Fruit fly (Drosophila melanogaster) whole organism, embryonic: ENCODE data around the gene Ada1-2.

Experiments
- Awh ChIP-seq: fragments of 200-800 bp; sonication (Bioruptor generic); IDR thresholded peaks from 2 replicates; pipeline ENCODE4, ENCODE4 v1.3.6; 2022; ENCODE audit warnings: missing biosample characterization, missing genetic modification characterization
- Blimp-1 ChIP-seq: fragments of 200-800 bp; sonication (Bioruptor generic); optimal IDR thresholded peaks from 3 replicates; lab custom pipeline; 2018; ENCODE audit warnings: missing biosample characterization, missing genetic modification characterization, mild to moderate bottlenecking, moderate library complexity, missing genetic modification reagents
- CG11085 ChIP-seq: fragments of 200-800 bp; sonication (Bioruptor generic); IDR thresholded peaks from 2 replicates; pipeline ENCODE4 v1.3.6; 2022; ENCODE audit warnings: missing biosample characterization, missing genetic modification characterization
- CG1233 ChIP-seq: fragments of 200-800 bp; sonication (Bioruptor generic); optimal IDR thresholded peaks from 4 replicates; lab custom pipeline; 2018; ENCODE audit warnings: missing biosample characterization, mild to moderate bottlenecking, missing genetic modification characterization
- CG1603 ChIP-seq: fragments of 200-800 bp; sonication (Bioruptor generic); optimal IDR thresholded peaks from 2 replicates; lab custom pipeline; 2019; ENCODE audit warnings: missing biosample characterization, mild to moderate bottlenecking, missing genetic modification characterization, moderate library complexity
- CG16863 ChIP-seq: fragments of 200-800 bp; sonication (Bioruptor generic); optimal IDR thresholded peaks from 3 replicates; lab custom pipeline; 2016; ENCODE audit warnings: missing biosample characterization, missing genetic modification characterization
- CG18599 ChIP-seq: fragments of 200-800 bp; sonication (Bioruptor generic); optimal IDR thresholded peaks from 3 replicates; lab custom pipeline; 2017; ENCODE audit warnings: missing biosample characterization, missing genetic modification characterization, mild to moderate bottlenecking, moderate library complexity, missing genetic modification reagents
- CG2889 ChIP-seq: fragments of 200-800 bp; sonication (Bioruptor generic); IDR thresholded peaks from 3 replicates; pipeline ENCODE4 v1.3.6; 2022; ENCODE audit warnings: missing biosample characterization, missing genetic modification characterization
- CG30020 ChIP-seq: fragments of 200-800 bp; optimal IDR thresholded peaks from 2 replicates; lab custom pipeline; 2019; ENCODE audit warnings: missing biosample characterization, mild to moderate bottlenecking, missing genetic modification characterization, moderate library complexity
- CG31224 ChIP-seq: fragments of 200-800 bp; sonication (Bioruptor generic); IDR thresholded peaks from 2 replicates; pipeline ENCODE4 v1.3.6; 2022; ENCODE audit warnings: missing biosample characterization, missing genetic modification characterization
- CG31365 ChIP-seq: fragments of 200-800 bp; sonication (Bioruptor generic); optimal IDR thresholded peaks from 2 replicates; lab custom pipeline; 2018; ENCODE audit warnings: missing biosample characterization, mild to moderate bottlenecking, missing genetic modification characterization
- CG31388 ChIP-seq: fragments of 200-800 bp; sonication (Bioruptor generic); optimal IDR thresholded peaks from 2 replicates; lab custom pipeline; 2016; ENCODE audit warnings: missing biosample characterization, missing genetic modification characterization
- CG6175 ChIP-seq: fragments of 200-800 bp; sonication (Bioruptor generic); IDR thresholded peaks from 3 replicates; pipeline ENCODE4 v1.3.6; 2022; ENCODE audit warnings: missing biosample characterization, missing genetic modification characterization
- CG9437 ChIP-seq: fragments of 200-800 bp; sonication (Bioruptor generic); optimal IDR thresholded peaks from 2 replicates; lab custom pipeline; 2018; ENCODE audit warnings: missing biosample characterization, mild to moderate bottlenecking, missing genetic modification characterization
- CG9932 ChIP-seq: fragments of 200-800 bp; sonication (Bioruptor generic); IDR thresholded peaks from 2 replicates; pipeline ENCODE4 v1.3.6; 2022; ENCODE audit warnings: missing biosample characterization, missing genetic modification characterization
- CoRest ChIP-seq: fragments of 200-800 bp; sonication (Bioruptor generic); optimal IDR thresholded peaks from 3 replicates; lab custom pipeline; 2018; ENCODE audit warnings: missing biosample characterization, mild to moderate bottlenecking, missing genetic modification characterization, moderate library complexity
- Deaf1 ChIP-seq: fragments of 200-800 bp; optimal IDR thresholded peaks from 3 replicates; lab custom pipeline; 2019; ENCODE audit warnings: missing biosample characterization, mild to moderate bottlenecking, missing genetic modification characterization, moderate library complexity
- ERR ChIP-seq: fragments of 200-800 bp; sonication (Bioruptor generic); optimal IDR thresholded peaks from 2 replicates; lab custom pipeline; 2016; ENCODE audit warnings: missing biosample characterization, missing genetic modification characterization
- Eip74EF ChIP-seq, 2 experiments: fragments of 200-800 bp in 1 of 2; fragments of >200 bp in 1 of 2; sonication (Bioruptor generic) in 1 of 2; optimal IDR thresholded peaks; 2 replicates each; lab custom pipeline; 2017 to 2019; ENCODE audit warnings: missing biosample characterization in 2 of 2, missing genetic modification characterization in 2 of 2, mild to moderate bottlenecking in 1 of 2, moderate library complexity in 1 of 2
- HLH3B ChIP-seq: fragments of 200-800 bp; sonication (Bioruptor generic); IDR thresholded peaks from 2 replicates; pipeline ENCODE4 v1.3.6; 2022; ENCODE audit warnings: missing biosample characterization, missing genetic modification characterization
- NFAT ChIP-seq: fragments of 200-800 bp; sonication (Bioruptor generic); IDR thresholded peaks from 2 replicates; pipeline ENCODE4 v1.3.6; 2022; ENCODE audit warnings: missing biosample characterization, missing genetic modification characterization
- NK7.1 ChIP-seq: fragments of 200-800 bp; sonication (Bioruptor generic); optimal IDR thresholded peaks from 3 replicates; lab custom pipeline; 2016; ENCODE audit warnings: missing biosample characterization, missing genetic modification characterization
- Oaz ChIP-seq: fragments of 200-800 bp; sonication (Bioruptor generic); IDR thresholded peaks from 2 replicates; pipeline ENCODE4 v1.3.6; 2022; ENCODE audit warnings: missing biosample characterization, missing genetic modification characterization
- Vsx1 ChIP-seq: fragments of 200-800 bp; sonication (Bioruptor generic); optimal IDR thresholded peaks from 2 replicates; lab custom pipeline; 2017; ENCODE audit warnings: missing biosample characterization, mild to moderate bottlenecking, missing genetic modification characterization, missing genetic modification reagents
- cato ChIP-seq: fragments of 200-800 bp; sonication (Bioruptor generic); optimal IDR thresholded peaks from 2 replicates; lab custom pipeline; 2016; ENCODE audit warnings: missing biosample characterization, missing genetic modification characterization, borderline replicate concordance
- caup ChIP-seq: fragments of 200-800 bp; sonication (Bioruptor generic); optimal IDR thresholded peaks from 3 replicates; lab custom pipeline; 2017; ENCODE audit warnings: missing biosample characterization, mild to moderate bottlenecking, missing genetic modification characterization, moderate library complexity; ENCODE audit not compliant: severe bottlenecking
- chm ChIP-seq: fragments of 200-800 bp; sonication (Bioruptor generic); IDR thresholded peaks from 2 replicates; pipeline ENCODE4 v1.3.6; 2022; ENCODE audit warnings: missing biosample characterization, missing genetic modification characterization
- chn ChIP-seq: fragments of 200-800 bp; sonication (Bioruptor generic); optimal IDR thresholded peaks from 2 replicates; lab custom pipeline; 2016; ENCODE audit warnings: missing biosample characterization, missing genetic modification characterization
- crol ChIP-seq: fragments of 200-800 bp; sonication (Bioruptor generic); IDR thresholded peaks from 2 replicates; pipeline ENCODE4 v1.3.6; 2022; ENCODE audit warnings: missing biosample characterization, missing genetic modification characterization
- danr ChIP-seq: fragments of 200-800 bp; sonication (Bioruptor generic); IDR thresholded peaks from 2 replicates; pipeline ENCODE4 v1.3.6; 2022; ENCODE audit warnings: missing biosample characterization, missing genetic modification characterization
- disco-r ChIP-seq: fragments of 200-800 bp; sonication (Bioruptor generic); optimal IDR thresholded peaks from 2 replicates; lab custom pipeline; 2016; ENCODE audit warnings: missing biosample characterization, missing genetic modification characterization
- dm ChIP-seq: fragments of 200-800 bp; sonication (Bioruptor generic); optimal IDR thresholded peaks from 3 replicates; lab custom pipeline; 2016; ENCODE audit warnings: missing biosample characterization, missing genetic modification characterization
- fru ChIP-seq: fragments of >200 bp; optimal IDR thresholded peaks from 2 replicates; lab custom pipeline; 2017
- fu2 ChIP-seq: fragments of 200-800 bp; sonication (Bioruptor generic); optimal IDR thresholded peaks from 2 replicates; lab custom pipeline; 2016; ENCODE audit warnings: missing biosample characterization, missing genetic modification characterization
- grau ChIP-seq: fragments of 200-800 bp; optimal IDR thresholded peaks from 3 replicates; lab custom pipeline; 2019; ENCODE audit warnings: missing biosample characterization, mild to moderate bottlenecking, missing genetic modification characterization, moderate library complexity
- ken ChIP-seq: fragments of 200-800 bp; sonication (Bioruptor generic); IDR thresholded peaks from 3 replicates; pipeline ENCODE4 v1.3.6; 2022; ENCODE audit warnings: missing biosample characterization, missing genetic modification characterization
- lilli ChIP-seq: fragments of 200-800 bp; sonication (Bioruptor generic); optimal IDR thresholded peaks from 3 replicates; lab custom pipeline; 2016; ENCODE audit warnings: missing biosample characterization, missing genetic modification characterization
- mam ChIP-seq: fragments of 200-800 bp; sonication (Bioruptor generic); optimal IDR thresholded peaks from 3 replicates; lab custom pipeline; 2016; ENCODE audit warnings: missing biosample characterization, missing genetic modification characterization
- mld ChIP-seq: fragments of 200-800 bp; sonication (Bioruptor generic); IDR thresholded peaks from 3 replicates; pipeline ENCODE4 v1.3.6; 2022; ENCODE audit warnings: missing biosample characterization, missing genetic modification characterization; ENCODE audit not compliant: partially characterized antibody
- nau ChIP-seq: fragments of 200-800 bp; sonication (Bioruptor generic); optimal IDR thresholded peaks from 3 replicates; lab custom pipeline; 2017; ENCODE audit warnings: missing biosample characterization, mild to moderate bottlenecking, missing genetic modification characterization, missing genetic modification reagents
- p53 ChIP-seq: fragments of 200-800 bp; sonication (Bioruptor generic); optimal IDR thresholded peaks from 2 replicates; lab custom pipeline; 2016; ENCODE audit warnings: missing biosample characterization, missing genetic modification characterization
- pan ChIP-seq, 4 experiments: fragments of >200 bp in 3 of 4; fragments of 200-800 bp in 1 of 4; sonication (Bioruptor generic) in 1 of 4; optimal IDR thresholded peaks in 3 of 4; IDR thresholded peaks in 1 of 4; 2 replicates each; pipeline versions ENCODE4 v1.3.6 to Lab custom; 2017 to 2022; ENCODE audit warnings: missing biosample characterization in 2 of 4, missing genetic modification characterization in 2 of 4, mixed read lengths in 1 of 4
- pzg ChIP-seq: fragments of 200-800 bp; sonication (Bioruptor generic); optimal IDR thresholded peaks from 3 replicates; lab custom pipeline; 2018; ENCODE audit warnings: missing biosample characterization, mild to moderate bottlenecking, missing genetic modification characterization, moderate library complexity
- tap ChIP-seq: fragments of 200-800 bp; optimal IDR thresholded peaks from 3 replicates; lab custom pipeline; 2019; ENCODE audit warnings: missing biosample characterization, mild to moderate bottlenecking, missing genetic modification characterization, moderate library complexity
- tin ChIP-seq: fragments of 200-800 bp; sonication (Bioruptor generic); optimal IDR thresholded peaks from 3 replicates; lab custom pipeline; 2016; ENCODE audit warnings: missing biosample characterization, missing genetic modification characterization
- tna ChIP-seq: fragments of 200-800 bp; sonication (Bioruptor generic); IDR thresholded peaks from 2 replicates; pipeline ENCODE4 v1.3.6; 2022; ENCODE audit warnings: missing biosample characterization, missing genetic modification characterization; ENCODE audit not compliant: partially characterized antibody
- ttk ChIP-seq: fragments of 200-800 bp; sonication (Bioruptor generic); IDR thresholded peaks from 2 replicates; pipeline ENCODE4 v2.1.2; 2022; ENCODE audit warnings: missing biosample characterization, missing genetic modification characterization
- wor ChIP-seq: fragments of 200-800 bp; sonication (Bioruptor generic); IDR thresholded peaks from 2 replicates; pipeline ENCODE4 v1.3.6; 2022; ENCODE audit warnings: missing biosample characterization, missing genetic modification characterization

Gene Ada1-2

DNA sequence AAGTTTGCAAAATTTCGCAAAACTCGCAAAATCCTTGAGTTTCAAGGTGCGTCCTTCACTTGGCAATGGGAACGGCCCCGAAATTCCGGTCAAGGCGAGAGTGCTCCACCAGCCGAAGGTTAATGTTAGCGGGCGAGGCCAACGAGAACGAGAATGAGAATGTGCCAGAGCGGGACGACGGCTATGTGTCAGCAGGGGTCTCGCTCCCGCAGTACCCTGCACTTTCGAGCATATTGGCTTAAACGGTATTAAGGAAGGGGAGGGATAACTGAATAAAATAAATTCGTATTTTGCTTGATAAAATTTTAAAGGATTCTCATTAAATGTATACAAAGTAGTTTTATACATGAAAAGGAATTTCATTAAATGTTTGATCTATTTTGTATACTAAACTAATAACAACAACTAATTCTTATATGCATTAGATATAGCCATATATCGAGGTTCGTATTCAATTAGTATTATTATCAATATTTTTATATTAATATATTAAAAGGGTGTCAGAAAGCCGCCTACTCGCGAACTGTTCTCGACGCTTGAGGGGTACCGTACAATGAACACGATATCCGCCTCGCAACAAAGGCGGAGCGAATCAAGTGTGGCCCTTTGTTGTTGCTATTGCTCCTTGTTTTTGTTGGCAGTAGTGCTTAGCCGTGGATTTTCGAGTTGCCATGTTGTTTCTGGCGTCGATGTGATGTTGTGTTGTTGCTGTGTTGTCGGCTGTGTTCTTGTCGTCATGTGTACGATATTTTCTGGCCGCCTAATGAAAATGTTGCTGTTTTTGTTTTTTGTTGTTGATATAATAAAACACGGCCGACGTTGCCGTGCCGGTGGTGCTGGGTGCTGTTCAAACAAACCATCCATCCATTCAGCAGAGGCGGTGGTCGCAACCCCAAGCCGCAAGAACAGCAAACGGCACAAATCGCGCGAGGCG is 14.0 kb downstream of the Ada1-2 start (continued):
- TF ChIP-seq cato (peak; percentile 90), CG31388 (GFP tag; lab: Kevin White, UChicago) (peak; percentile 79), CG18599 (GFP tag; lab: Kevin White, UChicago) (peak; percentile 96), CG6175 (GFP tag; lab: Robert Waterston, UW) (no peak), CG31365 (no peak), pzg (GFP tag; lab: Kevin White, UChicago) (no peak), Deaf1 (peak; percentile 77), CG2889 (GFP tag; lab: Robert Waterston, UW) (no peak), Vsx1 (GFP tag; lab: Kevin White, UChicago) (peak; percentile 85), dm (GFP tag; lab: Kevin White, UChicago) (peak; percentile 45), disco-r (GFP tag; lab: Kevin White, UChicago) (peak; percentile 18), NK7.1 (peak; percentile 18), chm (GFP tag; lab: Robert Waterston, UW) (no peak), ken (GFP tag; lab: Robert Waterston, UW) (no peak), chn (GFP tag; lab: Kevin White, UChicago) (peak; percentile 72), nau (GFP tag; lab: Kevin White, UChicago) (peak; percentile 50), tna (GFP tag; lab: Robert Waterston, UW) (no peak), Awh (GFP tag; lab: Robert Waterston, UW) (no peak), danr (no peak), CG11085 (GFP tag; lab: Robert Waterston, UW) (no peak), mld (no peak), wor (no peak), caup (peak; percentile 94), fu2 (GFP tag; lab: Kevin White, UChicago) (peak; percentile 22), ttk (GFP tag; lab: Robert Waterston, UW) (no peak), tin (GFP tag; lab: Kevin White, UChicago) (peak; percentile 87), crol (GFP tag; lab: Robert Waterston, UW) (no peak), fru (lab: Kevin White, UChicago) (no peak), lilli (GFP tag; lab: Kevin White, UChicago) (peak; percentile 83), Blimp-1 (peak; percentile 91), grau (tag; lab: Kevin White, UChicago) (peak; percentile 97), CG30020 (tag; lab: Kevin White, UChicago) (peak; percentile 84), ERR (GFP tag; lab: Kevin White, UChicago) (peak; percentile 82), CG1233 (GFP tag; lab: Kevin White, UChicago) (peak; percentile 95), CoRest (tag; lab: Kevin White, UChicago) (peak; percentile 99), pan (optimal IDR thresholded peaks at IDR 0.05; lab: Kevin White, UChicago) (peak in 1 of 2 experiments; percentile 79), pan (GFP tag; optimal IDR thresholded peaks at IDR 0.05 in 1 of 2, IDR thresholded peaks at IDR 0.05 in 1 of 2) (peak in 1 of 2 experiments; percentile 69), CG16863 (GFP tag; lab: Kevin White, UChicago) (peak; percentile 71), HLH3B (GFP tag; lab: Robert Waterston, UW) (no peak), p53 (no peak), mam (GFP tag; lab: Kevin White, UChicago) (peak; percentile 69), CG31224 (no peak), CG1603 (tag; lab: Kevin White, UChicago) (peak; percentile 58), CG9932 (GFP tag; lab: Robert Waterston, UW) (no peak), Oaz (GFP tag; lab: Robert Waterston, UW) (no peak), NFAT (GFP tag; lab: Robert Waterston, UW) (no peak), Eip74EF (GFP tag; optimal IDR thresholded peaks at IDR 0.05; lab: Kevin White, UChicago) (peak in 1 of 2 experiments; percentile 98), tap (tag; lab: Kevin White, UChicago) (peak; percentile 94), CG9437 (GFP tag; lab: Kevin White, UChicago) (peak; percentile 95)
